Worm (Caenorhabditis elegans) whole organism, midembryonic: ENCODE data around the gene Y56A3A.33.

Experiments
- T22C8.4 ChIP-seq: fragments of 200-800 bp; sonication (Bioruptor generic); IDR thresholded peaks from 2 replicates; pipeline ENCODE4 v1.3.6; 2022; ENCODE audit warnings: missing genetic modification characterization, missing compliant biosample characterization
- cog-1 ChIP-seq: sonication (generic microtip); optimal IDR thresholded peaks from 2 replicates; lab custom pipeline; 2016; ENCODE audit warnings: missing genetic modification characterization, missing compliant biosample characterization
- flt-1 ChIP-seq: fragments of 200-800 bp; sonication (Bioruptor generic); IDR thresholded peaks from 2 replicates; pipeline ENCODE4 v1.3.6; 2022; ENCODE audit warnings: missing genetic modification characterization, missing compliant biosample characterization
- klf-2 ChIP-seq: fragments of 200-800 bp; sonication (Bioruptor generic); conservative IDR thresholded peaks from 2 replicates; pipeline ENCODE4 v1.3.6; 2022; ENCODE audit warnings: missing genetic modification reagents, missing genetic modification characterization, missing compliant biosample characterization
- med-1 ChIP-seq: sonication (generic microtip); optimal IDR thresholded peaks from 2 replicates; lab custom pipeline; 2017; ENCODE audit warnings: missing genetic modification characterization, mild to moderate bottlenecking, missing compliant biosample characterization, antibody characterized with exemption, missing genetic modification reagents; ENCODE audit not compliant: insufficient read depth
- ztf-23 ChIP-seq: fragments of 200-800 bp; sonication (Bioruptor generic); IDR thresholded peaks from 2 replicates; pipeline ENCODE4 v1.3.6; 2022; ENCODE audit warnings: missing genetic modification reagents, missing genetic modification characterization, missing compliant biosample characterization
- ztf-29 ChIP-seq: fragments of 200-800 bp; sonication (Bioruptor generic); IDR thresholded peaks from 2 replicates; pipeline ENCODE4 v1.3.6; 2022; ENCODE audit warnings: missing genetic modification reagents, missing genetic modification characterization, missing compliant biosample characterization

ce11 chrIII:12030669-12031068, 27.9 kb upstream of the Y56A3A.33 start, which contains the start of gene Y79H2A.2:
- TF ChIP-seq T22C8.4 (GFP tag; lab: Robert Waterston, UW) (no peak), flt-1 (GFP tag; lab: Robert Waterston, UW) (no peak), ztf-23 (no peak), ztf-29 (no peak), med-1 (GFP tag; lab: Kevin White, UChicago) (no peak), klf-2 (GFP tag; lab: Robert Waterston, UW) (no peak), cog-1 (tag; lab: Kevin White, UChicago) (no peak)
